Worm (Caenorhabditis elegans): ENCODE results near the gene alp-1.
A peak's percentile ranks its signal among the peaks of the same experiment; 100 is the strongest.

DNA sequence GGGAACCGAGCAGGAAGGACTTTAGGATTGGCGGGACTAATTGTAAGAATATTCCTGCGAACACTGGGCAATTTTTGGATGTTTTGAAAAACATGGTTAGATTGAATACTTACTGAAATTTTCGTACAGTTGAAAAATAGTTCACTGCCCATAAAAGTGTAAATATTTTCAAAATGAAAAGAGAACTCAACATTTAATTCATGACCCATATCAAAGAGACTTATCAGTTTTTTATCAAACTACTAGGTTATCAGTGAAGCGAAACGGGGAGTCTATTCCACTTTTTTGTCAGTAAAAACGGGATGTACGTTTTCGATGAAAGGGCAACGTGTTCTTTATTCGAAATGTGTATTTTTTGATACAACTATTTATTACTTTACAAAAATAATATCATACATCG is 6.4 kb upstream of the alp-1 start:
- TF ChIP-seq daf-16 (GFP tag; optimal IDR thresholded peaks at IDR 0.05) (no peak), daf-16 (tag; optimal IDR thresholded peaks at IDR 0.05) (peak; percentile 56), nhr-237 (tag; optimal IDR thresholded peaks at IDR 0.05) (no peak), nhr-11 (tag; optimal IDR thresholded peaks at IDR 0.05) (no peak), lsy-2 (tag; optimal IDR thresholded peaks at IDR 0.05) (no peak), nhr-41 (GFP tag; IDR thresholded peaks at IDR 0.05) (no peak), ceh-62 (tag; optimal IDR thresholded peaks at IDR 0.05) (no peak), cey-2 (tag; optimal IDR thresholded peaks at IDR 0.05; ENCODE audit: borderline replicate concordance, insufficient read depth) (no peak), snpc-4 (tag; optimal IDR thresholded peaks at IDR 0.05) (no peak), mep-1 (tag; optimal IDR thresholded peaks at IDR 0.05) (no peak), dve-1 (tag; optimal IDR thresholded peaks at IDR 0.05; ENCODE audit: insufficient read depth) (peak; percentile 32), mdl-1 (tag; optimal IDR thresholded peaks at IDR 0.05) (no peak), zag-1 (tag; optimal IDR thresholded peaks at IDR 0.05) (no peak), Y105C5A.15 (GFP tag; IDR thresholded peaks at IDR 0.05) (no peak)

All from whole organism, L4 larva.